Fruit fly (Drosophila melanogaster): ENCODE results near the gene Sbat.

The Sbat gene

DNA sequence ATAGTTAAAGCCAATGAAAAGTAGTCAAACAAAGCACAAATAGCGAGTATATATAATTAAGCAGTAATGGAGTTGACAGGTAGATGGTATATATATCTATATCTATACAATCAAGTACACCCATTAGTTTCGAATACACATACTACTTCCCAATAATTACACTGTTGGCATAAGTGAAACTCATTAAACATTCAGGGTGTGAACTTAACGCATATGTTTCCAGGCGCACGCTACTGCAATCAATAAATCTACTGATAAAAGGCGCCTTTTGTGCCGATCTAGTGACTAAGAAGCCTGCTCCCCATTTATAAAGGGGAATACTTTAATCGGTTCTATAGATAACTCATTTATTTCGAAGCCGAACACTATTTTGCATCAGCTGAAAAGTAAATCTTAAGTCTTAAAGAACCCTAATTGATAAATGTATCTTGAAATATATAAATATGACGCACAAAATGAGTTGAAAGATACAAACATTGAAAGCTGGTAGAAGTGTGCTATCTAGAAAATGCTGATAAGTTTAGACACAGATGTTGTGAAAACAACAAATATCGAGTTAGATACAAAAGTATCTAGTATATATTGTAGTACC is 5.7 kb downstream of the Sbat start (continued):
- TF ChIP-seq HHEX (GFP tag; optimal IDR thresholded peaks at IDR 0.05) (no peak), cg (GFP tag; optimal IDR thresholded peaks at IDR 0.05) (no peak), CG14441 (GFP tag; IDR thresholded peaks at IDR 0.05) (no peak), CG8359 (GFP tag; optimal IDR thresholded peaks at IDR 0.05; ENCODE audit: borderline replicate concordance) (no peak), Aef1 (GFP tag; IDR thresholded peaks at IDR 0.05) (no peak), Oaz (GFP tag; IDR thresholded peaks at IDR 0.05) (no peak), CG2875 (GFP tag; optimal IDR thresholded peaks at IDR 0.05) (no peak), Doc3 (GFP tag; IDR thresholded peaks at IDR 0.05; ENCODE audit: partially characterized antibody) (no peak), Hand (GFP tag; optimal IDR thresholded peaks at IDR 0.05) (peak; percentile 31), CG10543 (GFP tag; optimal IDR thresholded peaks at IDR 0.05) (peak; percentile 7), ham (GFP tag; IDR thresholded peaks at IDR 0.05) (no peak), CG6689 (GFP tag; IDR thresholded peaks at IDR 0.05) (no peak), CG8388 (GFP tag; optimal IDR thresholded peaks at IDR 0.05) (no peak), D19A (tag; optimal IDR thresholded peaks at IDR 0.05) (no peak), Dek (tag; optimal IDR thresholded peaks at IDR 0.05) (no peak), Bteb2 (GFP tag; optimal IDR thresholded peaks at IDR 0.05) (no peak), hth (optimal IDR thresholded peaks at IDR 0.05) (no peak), HLHmδ (GFP tag; optimal IDR thresholded peaks at IDR 0.05) (no peak), Ets97D (GFP tag; optimal IDR thresholded peaks at IDR 0.05) (no peak), eyg (GFP tag; optimal IDR thresholded peaks at IDR 0.05) (no peak), so (GFP tag; IDR thresholded peaks at IDR 0.05) (no peak), gro (GFP tag; optimal IDR thresholded peaks at IDR 0.05) (no peak), Neu2 (GFP tag; optimal IDR thresholded peaks at IDR 0.05; ENCODE audit: borderline replicate concordance) (no peak), ranshi (GFP tag; IDR thresholded peaks at IDR 0.05) (peak; percentile 18; the same call in 1 of the 2 replicates), CG33557 (GFP tag; optimal IDR thresholded peaks at IDR 0.05) (no peak), lola (GFP tag; optimal IDR thresholded peaks at IDR 0.05) (no peak), exex (tag; optimal IDR thresholded peaks at IDR 0.05) (peak; percentile 89), CG6765 (GFP tag; optimal IDR thresholded peaks at IDR 0.05) (no peak), unpg (GFP tag; optimal IDR thresholded peaks at IDR 0.05) (no peak), Asciz (GFP tag; optimal IDR thresholded peaks at IDR 0.05) (no peak), CG31224 (GFP tag; IDR thresholded peaks at IDR 0.05) (no peak), CG8290 (GFP tag; optimal IDR thresholded peaks at IDR 0.05) (no peak), CG8290 (tag; optimal IDR thresholded peaks at IDR 0.05) (no peak), Bgb (GFP tag; IDR thresholded peaks at IDR 0.05; ENCODE audit: partially characterized antibody) (no peak), CG9932 (GFP tag; IDR thresholded peaks at IDR 0.05) (no peak), Atf3 (GFP tag; optimal IDR thresholded peaks at IDR 0.05) (no peak), Tbp (GFP tag; optimal IDR thresholded peaks at IDR 0.05) (no peak), chn (GFP tag; optimal IDR thresholded peaks at IDR 0.05) (no peak), CG15514 (GFP tag; optimal IDR thresholded peaks at IDR 0.05) (no peak), grn (GFP tag; optimal IDR thresholded peaks at IDR 0.05) (peak; percentile 9), psq (GFP tag; optimal IDR thresholded peaks at IDR 0.05) (no peak), hbn (GFP tag; IDR thresholded peaks at IDR 0.05; ENCODE audit: partially characterized antibody) (no peak), CG18011 (GFP tag; optimal IDR thresholded peaks at IDR 0.05) (no peak), klu (GFP tag; IDR thresholded peaks at IDR 0.05) (no peak), wek (GFP tag; optimal IDR thresholded peaks at IDR 0.05) (no peak), gem (tag; optimal IDR thresholded peaks at IDR 0.05) (no peak), CG13287 (GFP tag; IDR thresholded peaks at IDR 0.05; ENCODE audit: partially characterized antibody) (no peak), CG11504 (tag; optimal IDR thresholded peaks at IDR 0.05) (no peak), CG8478 (optimal IDR thresholded peaks at IDR 0.05) (no peak), Drgx (GFP tag; IDR thresholded peaks at IDR 0.05) (no peak), lilli (GFP tag; optimal IDR thresholded peaks at IDR 0.05) (no peak)
